Worm (Caenorhabditis elegans): Measurements from ENCODE around the gene Y7A5A.8.

Gene Y7A5A.8

ce11 chrX:15842492-15842891, 20.2 kb downstream of the Y7A5A.8 start (continued):
- TF ChIP-seq lsy-2 (tag; optimal IDR thresholded peaks at IDR 0.05) (peak in 1 of 2 experiments; percentile 63), T26A8.4 (GFP tag; IDR thresholded peaks at IDR 0.05) (peak; percentile 78), pha-4 (GFP tag; IDR thresholded peaks at IDR 0.05) (peak; percentile 52; the same call in 1 of the 2 replicates), pha-4 (tag; optimal IDR thresholded peaks at IDR 0.05) (no peak), egl-27 (tag; optimal IDR thresholded peaks at IDR 0.05) (no peak), lim-7 (GFP tag; IDR thresholded peaks at IDR 0.05) (no peak), spr-1 (tag; optimal IDR thresholded peaks at IDR 0.05) (peak; percentile 38), nhr-25 (tag; optimal IDR thresholded peaks at IDR 0.05; ENCODE audit: borderline replicate concordance, insufficient read depth) (no peak), nhr-28 (tag; optimal IDR thresholded peaks at IDR 0.05) (peak; percentile 46), ceh-28 (tag; optimal IDR thresholded peaks at IDR 0.05) (no peak), nhr-48 (tag; optimal IDR thresholded peaks at IDR 0.05) (peak; percentile 90), dmd-6 (GFP tag; IDR thresholded peaks at IDR 0.05) (peak; percentile 99), T20F7.1 (GFP tag; optimal IDR thresholded peaks at IDR 0.05) (peak; percentile 77), daf-16 (GFP tag; optimal IDR thresholded peaks at IDR 0.05) (peak in 1 of 2 experiments; percentile 70), daf-16 (tag; optimal IDR thresholded peaks at IDR 0.05) (peak; percentile 52), F44E2.7 (GFP tag; IDR thresholded peaks at IDR 0.05) (no peak), vab-7 (GFP tag; IDR thresholded peaks at IDR 0.05) (no peak), dpl-1 (GFP tag; optimal IDR thresholded peaks at IDR 0.05) (peak; percentile 24), nhr-77 (tag; optimal IDR thresholded peaks at IDR 0.05) (peak; percentile 63), jun-1 (tag; optimal IDR thresholded peaks at IDR 0.05) (no peak), F49E8.2 (tag; optimal IDR thresholded peaks at IDR 0.05; ENCODE audit: borderline replicate concordance) (no peak), nhr-102 (tag; optimal IDR thresholded peaks at IDR 0.05) (peak; percentile 78), madf-5 (GFP tag; IDR thresholded peaks at IDR 0.05) (no peak)

ce11 chrX:15844330-15844729, 22.0 kb downstream of the Y7A5A.8 start:
- no peak for TF ChIP-seq nhr-25 (tag; optimal IDR thresholded peaks at IDR 0.05; ENCODE audit: borderline replicate concordance, insufficient read depth)
- TF ChIP-seq Y5F2A.4 (GFP tag; optimal IDR thresholded peaks at IDR 0.05): no peak
- TF ChIP-seq jun-1 (tag; optimal IDR thresholded peaks at IDR 0.05): no peak
- no peak for TF ChIP-seq hlh-30 (tag; optimal IDR thresholded peaks at IDR 0.05; ENCODE audit: insufficient read depth)
- no peak for TF ChIP-seq nhr-28 (tag; optimal IDR thresholded peaks at IDR 0.05)
- no peak for TF ChIP-seq nhr-111 (GFP tag; optimal IDR thresholded peaks at IDR 0.05)
- no peak for TF ChIP-seq egl-27 (tag; optimal IDR thresholded peaks at IDR 0.05)
- no peak for TF ChIP-seq lin-39 (tag; optimal IDR thresholded peaks at IDR 0.05)
- TF ChIP-seq nhr-48 (tag; optimal IDR thresholded peaks at IDR 0.05): no peak
- no peak for TF ChIP-seq php-3 (GFP tag; IDR thresholded peaks at IDR 0.05)
- TF ChIP-seq mxl-3 (GFP tag; optimal IDR thresholded peaks at IDR 0.05): no peak
- no peak for TF ChIP-seq lin-38 (GFP tag; IDR thresholded peaks at IDR 0.05)
- no peak for TF ChIP-seq ceh-20 (GFP tag; IDR thresholded peaks at IDR 0.05)
- no peak for TF ChIP-seq nhr-77 (tag; optimal IDR thresholded peaks at IDR 0.05)
- no peak for TF ChIP-seq F49E8.2 (tag; optimal IDR thresholded peaks at IDR 0.05; ENCODE audit: borderline replicate concordance)
- TF ChIP-seq fos-1 (tag; optimal IDR thresholded peaks at IDR 0.05): no peak
- TF ChIP-seq ceh-32 (tag; optimal IDR thresholded peaks at IDR 0.05; ENCODE audit: poor library complexity): no peak
- no peak for TF ChIP-seq lin-15B (tag; optimal IDR thresholded peaks at IDR 0.05)

ce11 chrX:15846552-15846951, 24.3 kb downstream of the Y7A5A.8 start:
- TF ChIP-seq daf-12 (tag; optimal IDR thresholded peaks at IDR 0.05) (no peak), Y5F2A.4 (GFP tag; optimal IDR thresholded peaks at IDR 0.05) (no peak), dve-1 (tag; optimal IDR thresholded peaks at IDR 0.05; ENCODE audit: insufficient read depth) (peak; percentile 27), sdz-12 (GFP tag; optimal IDR thresholded peaks at IDR 0.05) (no peak), skn-1 (tag; optimal IDR thresholded peaks at IDR 0.05) (no peak), hlh-30 (tag; optimal IDR thresholded peaks at IDR 0.05; ENCODE audit: insufficient read depth) (no peak), nhr-41 (GFP tag; IDR thresholded peaks at IDR 0.05) (no peak), T20F7.1 (GFP tag; optimal IDR thresholded peaks at IDR 0.05) (no peak), unc-39 (tag; optimal IDR thresholded peaks at IDR 0.05) (no peak), duxl-1 (tag; optimal IDR thresholded peaks at IDR 0.05; ENCODE audit: poor library complexity) (no peak), lin-29 (GFP tag; IDR thresholded peaks at IDR 0.05) (no peak), nhr-28 (tag; optimal IDR thresholded peaks at IDR 0.05) (peak; percentile 68), lin-38 (GFP tag; IDR thresholded peaks at IDR 0.05) (no peak), hmg-1.1 (GFP tag; IDR thresholded peaks at IDR 0.05) (no peak), mdt-29 (GFP tag; IDR thresholded peaks at IDR 0.05) (no peak), hlh-11 (tag; optimal IDR thresholded peaks at IDR 0.05) (peak; percentile 4), dpl-1 (GFP tag; optimal IDR thresholded peaks at IDR 0.05) (no peak), zip-2 (tag; optimal IDR thresholded peaks at IDR 0.05) (no peak), nhr-6 (tag; optimal IDR thresholded peaks at IDR 0.05) (no peak), lir-3 (tag; optimal IDR thresholded peaks at IDR 0.05) (no peak)
